Worm (Caenorhabditis elegans) whole organism, L4 larva: ENCODE data around the gene glrx-3.

ENCODE experiments used
- dpl-1 ChIP-seq: fragments of 150-350 bp; optimal IDR thresholded peaks from 2 replicates; lab custom pipeline; 2014; ENCODE audit warnings: missing biosample characterization, missing genetic modification reagents, missing genetic modification characterization
- egl-27 ChIP-seq: sonication (generic microtip); optimal IDR thresholded peaks from 3 replicates; lab custom pipeline; 2017; ENCODE audit warnings: missing biosample characterization, missing genetic modification reagents, missing genetic modification characterization
- nhr-28 ChIP-seq: fragments of 150-350 bp; optimal IDR thresholded peaks from 2 replicates; lab custom pipeline; 2014; ENCODE audit warnings: missing biosample characterization, missing genetic modification characterization

DNA sequence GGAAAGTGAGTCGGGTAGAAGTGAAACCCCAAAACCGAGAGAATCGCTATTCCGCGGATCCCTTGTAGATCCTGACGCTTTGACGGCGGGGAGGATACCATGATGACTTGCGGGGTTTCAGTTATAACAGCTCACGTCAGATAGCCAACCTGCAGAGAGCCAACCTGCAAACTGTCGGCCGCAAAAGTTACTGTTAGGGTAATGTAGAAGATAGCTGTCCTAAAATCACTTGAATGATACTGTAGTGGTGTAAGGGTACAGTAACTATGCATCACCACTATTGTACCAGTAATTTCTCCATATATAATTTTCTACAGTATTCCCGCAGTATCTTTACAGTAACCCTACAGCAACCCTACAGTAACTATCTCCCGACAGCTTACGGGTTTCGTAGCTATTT is 8.7 kb downstream of the glrx-3 start, which contains the start of gene oac-12:
- TF ChIP-seq dpl-1 (GFP tag; lab: Kevin White, UChicago) (no peak), nhr-28 (tag; lab: Kevin White, UChicago) (no peak), egl-27 (tag; lab: Kevin White, UChicago) (no peak)
